Fruit fly (Drosophila melanogaster) whole organism, embryonic: ENCODE results near the gene CG4629.
A peak's percentile ranks its signal among the peaks of the same experiment; 100 is the strongest.

Experiments
- Atf-2 ChIP-seq: fragments of 200-800 bp; sonication (Bioruptor generic); optimal IDR thresholded peaks from 2 replicates; lab custom pipeline; 2016; ENCODE audit warnings: missing biosample characterization, missing genetic modification characterization
- CG14050 ChIP-seq: fragments of 200-800 bp; sonication (Bioruptor generic); IDR thresholded peaks from 3 replicates; pipeline ENCODE4 v1.3.6; 2022; ENCODE audit warnings: missing biosample characterization, missing genetic modification characterization
- CG17802 ChIP-seq: fragments of 200-800 bp; sonication (Bioruptor generic); optimal IDR thresholded peaks from 2 replicates; lab custom pipeline; 2018; ENCODE audit warnings: missing biosample characterization, mild to moderate bottlenecking, missing genetic modification characterization, moderate library complexity
- CG18262 ChIP-seq: fragments of 200-800 bp; optimal IDR thresholded peaks from 3 replicates; lab custom pipeline; 2019; ENCODE audit warnings: missing biosample characterization, mild to moderate bottlenecking, missing genetic modification characterization, moderate library complexity
- CG18619 ChIP-seq: fragments of 200-800 bp; sonication (Bioruptor generic); optimal IDR thresholded peaks from 3 replicates; lab custom pipeline; 2017; ENCODE audit warnings: missing biosample characterization, mild to moderate bottlenecking, missing genetic modification characterization
- CG2889 ChIP-seq: fragments of 200-800 bp; sonication (Bioruptor generic); IDR thresholded peaks from 3 replicates; pipeline ENCODE4 v1.3.6; 2022; ENCODE audit warnings: missing biosample characterization, missing genetic modification characterization
- CG30403 ChIP-seq: fragments of 200-800 bp; sonication (Bioruptor generic); optimal IDR thresholded peaks from 3 replicates; lab custom pipeline; 2016; ENCODE audit warnings: missing biosample characterization, missing genetic modification characterization
- CG34224 ChIP-seq: fragments of 200-800 bp; sonication (Bioruptor generic); IDR thresholded peaks from 3 replicates; pipeline ENCODE4 v1.3.6; 2022; ENCODE audit warnings: missing biosample characterization, missing genetic modification characterization; ENCODE audit not compliant: partially characterized antibody
- CG43689 ChIP-seq: fragments of 200-800 bp; sonication (Bioruptor generic); IDR thresholded peaks from 2 replicates; pipeline ENCODE4 v1.3.6; 2022; ENCODE audit warnings: missing biosample characterization, missing genetic modification characterization
- CG6683 ChIP-seq: fragments of 200-800 bp; sonication (Bioruptor generic); optimal IDR thresholded peaks from 2 replicates; lab custom pipeline; 2017; ENCODE audit warnings: missing biosample characterization, mild to moderate bottlenecking, missing genetic modification characterization, missing genetic modification reagents
- CG7786 ChIP-seq: fragments of 200-800 bp; sonication (Bioruptor generic); optimal IDR thresholded peaks from 2 replicates; lab custom pipeline; 2016; ENCODE audit warnings: missing biosample characterization, missing genetic modification characterization
- CG8388 ChIP-seq: fragments of 200-800 bp; sonication (Bioruptor generic); optimal IDR thresholded peaks from 2 replicates; lab custom pipeline; 2019; ENCODE audit warnings: missing biosample characterization, mild to moderate bottlenecking, missing genetic modification characterization, moderate library complexity
- CG9215 ChIP-seq: fragments of 200-800 bp; sonication (Bioruptor generic); IDR thresholded peaks from 2 replicates; pipeline ENCODE4 v1.3.6; 2022; ENCODE audit warnings: missing biosample characterization, missing genetic modification characterization
- Chrac-16 ChIP-seq: fragments of 200-800 bp; sonication (Bioruptor generic); optimal IDR thresholded peaks from 3 replicates; lab custom pipeline; 2016; ENCODE audit warnings: missing biosample characterization, missing genetic modification characterization
- Drgx ChIP-seq: fragments of 200-800 bp; sonication (Bioruptor generic); IDR thresholded peaks from 2 replicates; pipeline ENCODE4 v1.3.6; 2022; ENCODE audit warnings: missing biosample characterization, missing genetic modification characterization
- GATAe ChIP-seq: fragments of 200-800 bp; sonication (Bioruptor generic); conservative IDR thresholded peaks from 2 replicates; pipeline ENCODE4 v1.3.6; 2022; ENCODE audit warnings: missing biosample characterization, missing genetic modification characterization
- HHEX ChIP-seq: fragments of 200-800 bp; sonication (Bioruptor generic); optimal IDR thresholded peaks from 3 replicates; lab custom pipeline; 2017; ENCODE audit warnings: missing biosample characterization, mild to moderate bottlenecking, missing genetic modification characterization, missing genetic modification reagents
- HLH4C ChIP-seq: fragments of 200-800 bp; sonication (Bioruptor generic); IDR thresholded peaks from 3 replicates; pipeline ENCODE4 v1.3.6; 2022; ENCODE audit warnings: missing biosample characterization, missing genetic modification characterization; ENCODE audit not compliant: partially characterized antibody
- HLH54F ChIP-seq: fragments of 200-800 bp; sonication (Bioruptor generic); optimal IDR thresholded peaks from 3 replicates; lab custom pipeline; 2016; ENCODE audit warnings: missing biosample characterization, missing genetic modification characterization
- Hand ChIP-seq: fragments of 200-800 bp; sonication (Bioruptor generic); optimal IDR thresholded peaks from 2 replicates; lab custom pipeline; 2017; ENCODE audit warnings: mild to moderate bottlenecking, missing biosample characterization, missing genetic modification reagents, missing genetic modification characterization
- Hmr ChIP-seq: fragments of 200-800 bp; sonication (Bioruptor generic); optimal IDR thresholded peaks from 3 replicates; lab custom pipeline; 2017; ENCODE audit warnings: mild to moderate bottlenecking, missing biosample characterization, missing genetic modification reagents, missing genetic modification characterization
- Hr78 ChIP-seq, 2 experiments: fragments of 200-800 bp in 1 of 2; fragments of >200 bp in 1 of 2; sonication (Bioruptor generic) in 1 of 2; optimal IDR thresholded peaks; 2 replicates each; lab custom pipeline; 2017 to 2019; ENCODE audit warnings: missing biosample characterization in 2 of 2, missing genetic modification characterization in 2 of 2, mild to moderate bottlenecking in 1 of 2, moderate library complexity in 1 of 2
- Lim3 ChIP-seq: fragments of 200-800 bp; sonication (Bioruptor generic); IDR thresholded peaks from 2 replicates; pipeline ENCODE4 v1.3.6; 2022; ENCODE audit warnings: missing biosample characterization, missing genetic modification characterization
- Meics ChIP-seq: fragments of 200-800 bp; sonication (Bioruptor generic); optimal IDR thresholded peaks from 2 replicates; lab custom pipeline; 2017; ENCODE audit warnings: missing biosample characterization, mild to moderate bottlenecking, missing genetic modification characterization
- NC2β ChIP-seq: fragments of 200-800 bp; sonication (Bioruptor generic); optimal IDR thresholded peaks from 2 replicates; lab custom pipeline; 2016; ENCODE audit warnings: missing biosample characterization, missing genetic modification characterization
- Rfx ChIP-seq: fragments of 200-800 bp; sonication (Bioruptor generic); IDR thresholded peaks from 2 replicates; pipeline ENCODE4 v1.3.6; 2022; ENCODE audit warnings: missing biosample characterization, missing genetic modification characterization
- Xbp1 ChIP-seq: fragments of 200-800 bp; sonication (Bioruptor generic); optimal IDR thresholded peaks from 3 replicates; lab custom pipeline; 2016; ENCODE audit warnings: missing biosample characterization, mild to moderate bottlenecking, missing genetic modification characterization
- ac ChIP-seq: fragments of 200-800 bp; sonication (Bioruptor generic); optimal IDR thresholded peaks from 3 replicates; lab custom pipeline; 2017; ENCODE audit warnings: missing biosample characterization, mild to moderate bottlenecking, missing genetic modification characterization
- ara ChIP-seq: fragments of 200-800 bp; sonication (Bioruptor generic); IDR thresholded peaks from 2 replicates; pipeline ENCODE4 v1.3.6; 2022; ENCODE audit warnings: missing biosample characterization, missing genetic modification characterization
- bcd ChIP-seq: fragments of 200-800 bp; sonication (Bioruptor generic); optimal IDR thresholded peaks from 2 replicates; lab custom pipeline; 2017; ENCODE audit warnings: missing biosample characterization, mild to moderate bottlenecking, missing genetic modification characterization
- btn ChIP-seq: fragments of 200-800 bp; sonication (Bioruptor generic); optimal IDR thresholded peaks from 2 replicates; lab custom pipeline; 2016; ENCODE audit warnings: missing biosample characterization, missing genetic modification characterization
- cad ChIP-seq: fragments of >200 bp; optimal IDR thresholded peaks from 2 replicates; lab custom pipeline; 2017; ENCODE audit warnings: missing biosample characterization, missing genetic modification characterization
- cas ChIP-seq: fragments of 200-800 bp; sonication (Bioruptor generic); IDR thresholded peaks from 2 replicates; pipeline ENCODE4 v1.3.6; 2022; ENCODE audit warnings: missing biosample characterization, missing genetic modification characterization
- caup ChIP-seq: fragments of 200-800 bp; sonication (Bioruptor generic); optimal IDR thresholded peaks from 3 replicates; lab custom pipeline; 2017; ENCODE audit warnings: missing biosample characterization, mild to moderate bottlenecking, missing genetic modification characterization, moderate library complexity; ENCODE audit not compliant: severe bottlenecking
- crol ChIP-seq: fragments of 200-800 bp; sonication (Bioruptor generic); IDR thresholded peaks from 2 replicates; pipeline ENCODE4 v1.3.6; 2022; ENCODE audit warnings: missing biosample characterization, missing genetic modification characterization
- dmrt11E ChIP-seq: fragments of 200-800 bp; sonication (Bioruptor generic); optimal IDR thresholded peaks from 3 replicates; lab custom pipeline; 2018; ENCODE audit warnings: missing biosample characterization, mild to moderate bottlenecking, missing genetic modification characterization, moderate library complexity
- emc ChIP-seq: fragments of 200-800 bp; sonication (Bioruptor generic); optimal IDR thresholded peaks from 2 replicates; lab custom pipeline; 2016; ENCODE audit warnings: missing biosample characterization, missing genetic modification characterization
- fd102C ChIP-seq: fragments of 200-800 bp; sonication (Bioruptor generic); optimal IDR thresholded peaks from 2 replicates; lab custom pipeline; 2018; ENCODE audit warnings: missing biosample characterization, mild to moderate bottlenecking, missing genetic modification characterization, moderate library complexity
- fru ChIP-seq: fragments of >200 bp; optimal IDR thresholded peaks from 2 replicates; lab custom pipeline; 2017
- gcm2 ChIP-seq: fragments of 200-800 bp; sonication (Bioruptor generic); optimal IDR thresholded peaks from 2 replicates; lab custom pipeline; 2016; ENCODE audit warnings: missing biosample characterization, missing genetic modification characterization
- grau ChIP-seq: fragments of 200-800 bp; optimal IDR thresholded peaks from 3 replicates; lab custom pipeline; 2019; ENCODE audit warnings: missing biosample characterization, mild to moderate bottlenecking, missing genetic modification characterization, moderate library complexity
- hth ChIP-seq: fragments of >200 bp; optimal IDR thresholded peaks from 2 replicates; lab custom pipeline; 2017; ENCODE audit warnings: inconsistent platforms
- jing ChIP-seq: fragments of 200-800 bp; sonication (Bioruptor generic); optimal IDR thresholded peaks from 2 replicates; lab custom pipeline; 2018; ENCODE audit warnings: missing biosample characterization, mild to moderate bottlenecking, missing genetic modification characterization
- lab ChIP-seq: fragments of 200-800 bp; sonication (Bioruptor generic); optimal IDR thresholded peaks from 3 replicates; lab custom pipeline; 2017; ENCODE audit warnings: missing biosample characterization, missing genetic modification characterization, mild to moderate bottlenecking, moderate library complexity, missing genetic modification reagents
- oc ChIP-seq: fragments of 200-800 bp; sonication (Bioruptor generic); optimal IDR thresholded peaks from 2 replicates; lab custom pipeline; 2018; ENCODE audit warnings: missing biosample characterization, mild to moderate bottlenecking, missing genetic modification characterization, moderate library complexity
- odd ChIP-seq: fragments of 200-800 bp; sonication (Bioruptor generic); optimal IDR thresholded peaks from 2 replicates; lab custom pipeline; 2017; ENCODE audit warnings: missing biosample characterization, mild to moderate bottlenecking, missing genetic modification characterization
- org-1 ChIP-seq: fragments of 200-800 bp; sonication (Bioruptor generic); optimal IDR thresholded peaks from 2 replicates; lab custom pipeline; 2017; ENCODE audit warnings: missing biosample characterization, missing genetic modification characterization
- ranshi ChIP-seq: fragments of 200-800 bp; sonication (Bioruptor generic); IDR thresholded peaks from 2 replicates; pipeline ENCODE4 v1.3.6; 2022; ENCODE audit warnings: missing biosample characterization, missing genetic modification characterization
- scrt ChIP-seq: fragments of 200-800 bp; sonication (Bioruptor generic); optimal IDR thresholded peaks from 2 replicates; lab custom pipeline; 2018; ENCODE audit warnings: missing biosample characterization, mild to moderate bottlenecking, missing genetic modification characterization, moderate library complexity
- ssp ChIP-seq: fragments of 200-800 bp; sonication (Bioruptor generic); IDR thresholded peaks from 2 replicates; pipeline ENCODE4 v1.3.6; 2022; ENCODE audit warnings: missing biosample characterization, missing genetic modification characterization
- vvl ChIP-seq: fragments of 200-800 bp; sonication (Bioruptor generic); IDR thresholded peaks from 2 replicates; pipeline ENCODE4 v1.3.6; 2022; ENCODE audit warnings: missing biosample characterization, missing genetic modification characterization
- zen2 ChIP-seq: fragments of 200-800 bp; sonication (Bioruptor generic); IDR thresholded peaks from 3 replicates; pipeline ENCODE4 v1.3.6; 2022; ENCODE audit warnings: missing biosample characterization, missing genetic modification characterization; ENCODE audit not compliant: partially characterized antibody

CG4629 gene

DNA sequence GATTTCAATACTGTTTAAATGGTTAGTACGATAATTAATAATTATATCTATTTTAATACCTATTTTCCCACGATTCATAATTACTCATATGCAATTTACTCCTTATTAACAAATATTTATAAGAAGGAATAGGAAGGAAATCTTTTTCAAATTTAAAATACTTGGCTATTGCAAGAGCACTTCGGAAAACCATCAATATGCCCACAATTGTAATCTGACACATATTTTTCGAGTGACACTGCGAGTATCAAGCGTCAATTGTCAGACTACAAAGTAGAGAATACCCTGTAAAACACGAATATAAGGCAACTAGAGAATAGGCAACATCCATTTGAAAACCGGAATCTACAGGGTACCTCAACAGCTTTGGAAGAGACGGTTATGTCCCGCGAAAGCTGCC is 53.9 kb downstream of the CG4629 start (continued):
- TF ChIP-seq CG6683 (GFP tag; lab: Kevin White, UChicago), result peak; percentile 13
- TF ChIP-seq Xbp1 (GFP tag; lab: Kevin White, UChicago), result no peak
- no peak for TF ChIP-seq zen2 (GFP tag; lab: Robert Waterston, UW)
- no peak for TF ChIP-seq HLH54F (GFP tag; lab: Kevin White, UChicago)
- peak; percentile 5 for TF ChIP-seq CG30403 (GFP tag; lab: Kevin White, UChicago)
- no peak for TF ChIP-seq CG43689 (GFP tag; lab: Robert Waterston, UW)
- TF ChIP-seq grau (tag; lab: Kevin White, UChicago), result no peak
- no peak for TF ChIP-seq cad (GFP tag; lab: Kevin White, UChicago)
- no peak for TF ChIP-seq GATAe (GFP tag; lab: Robert Waterston, UW)
- no peak for TF ChIP-seq odd (GFP tag; lab: Kevin White, UChicago)
- TF ChIP-seq jing, result no peak
- TF ChIP-seq CG18262 (tag; lab: Kevin White, UChicago), result peak; percentile 16
- peak; percentile 40 for TF ChIP-seq bcd
- TF ChIP-seq Atf-2 (GFP tag; lab: Kevin White, UChicago), result no peak
- TF ChIP-seq ara, result no peak
- TF ChIP-seq ssp (GFP tag; lab: Robert Waterston, UW), result no peak
- TF ChIP-seq oc (tag; lab: Kevin White, UChicago), result no peak
- TF ChIP-seq caup, result peak; percentile 3
- TF ChIP-seq CG9215 (GFP tag; lab: Robert Waterston, UW), result no peak
- TF ChIP-seq fru (lab: Kevin White, UChicago), result no peak
- peak; percentile 57 for TF ChIP-seq lab (GFP tag; lab: Kevin White, UChicago)
- no peak for TF ChIP-seq fd102C
- TF ChIP-seq Meics (GFP tag; lab: Kevin White, UChicago), result peak; percentile 74
- TF ChIP-seq cas, result no peak
- TF ChIP-seq scrt (GFP tag; lab: Kevin White, UChicago), result no peak
- peak; percentile 42; the same call in 1 of the 2 replicates for TF ChIP-seq Rfx (GFP tag; lab: Robert Waterston, UW)
- TF ChIP-seq HHEX (GFP tag; lab: Kevin White, UChicago), result peak; percentile 32
- no peak for TF ChIP-seq CG2889
- TF ChIP-seq hth (lab: Kevin White, UChicago), result no peak
- TF ChIP-seq btn (GFP tag; lab: Kevin White, UChicago), result no peak
- no peak for TF ChIP-seq CG14050 (GFP tag; lab: Robert Waterston, UW)
- no peak for TF ChIP-seq CG34224
- no peak for TF ChIP-seq org-1 (GFP tag; lab: Kevin White, UChicago)
- no peak for TF ChIP-seq HLH4C (GFP tag; lab: Robert Waterston, UW)
- peak; percentile 55 for TF ChIP-seq Hmr (GFP tag; lab: Kevin White, UChicago)
- no peak for TF ChIP-seq vvl
- no peak for TF ChIP-seq CG8388 (GFP tag; lab: Kevin White, UChicago)
- TF ChIP-seq CG18619 (GFP tag; lab: Kevin White, UChicago), result peak; percentile 12
- TF ChIP-seq gcm2 (GFP tag; lab: Kevin White, UChicago), result no peak
- peak; percentile 9 for TF ChIP-seq Hand
- no peak for TF ChIP-seq NC2β (GFP tag; lab: Kevin White, UChicago)
- no peak for TF ChIP-seq dmrt11E (tag; lab: Kevin White, UChicago)
- TF ChIP-seq Lim3 (GFP tag; lab: Robert Waterston, UW), result no peak
- TF ChIP-seq ranshi (GFP tag; lab: Robert Waterston, UW), result no peak
- TF ChIP-seq emc (GFP tag; lab: Kevin White, UChicago), result no peak
- no peak for TF ChIP-seq Chrac-16 (GFP tag; lab: Kevin White, UChicago)
- TF ChIP-seq CG7786 (GFP tag; lab: Kevin White, UChicago), result no peak
- no peak for TF ChIP-seq Drgx (GFP tag; lab: Robert Waterston, UW)
- no peak for TF ChIP-seq ac (GFP tag; lab: Kevin White, UChicago)
- TF ChIP-seq Hr78 (GFP tag; optimal IDR thresholded peaks at IDR 0.05; lab: Kevin White, UChicago), result no peak
- no peak for TF ChIP-seq crol (GFP tag; lab: Robert Waterston, UW)
- TF ChIP-seq CG17802, result no peak
